Worm (Caenorhabditis elegans): Measurements from ENCODE around the gene F35E12.9.

- TF ChIP-seq lin-13 (tag; optimal IDR thresholded peaks at IDR 0.05) = no peak
- TF ChIP-seq ces-1 (GFP tag; optimal IDR thresholded peaks at IDR 0.05) = no peak
- TF ChIP-seq pha-4 (tag; optimal IDR thresholded peaks at IDR 0.05) = no peak
- no peak for TF ChIP-seq snpc-4 (tag; optimal IDR thresholded peaks at IDR 0.05)
- no peak for TF ChIP-seq lsy-2 (tag; optimal IDR thresholded peaks at IDR 0.05)
- TF ChIP-seq sptf-1 (tag; optimal IDR thresholded peaks at IDR 0.05) = no peak
- TF ChIP-seq mep-1 (tag; optimal IDR thresholded peaks at IDR 0.05) = no peak
- no peak for TF ChIP-seq ceh-39 (tag; optimal IDR thresholded peaks at IDR 0.05)
- TF ChIP-seq tbx-8 (GFP tag; optimal IDR thresholded peaks at IDR 0.05) = no peak
Measured at ce11 chrV:13703960-13704359, 41.0 kb downstream of the F35E12.9 start, which contains the start of gene T01D3.3.
